Worm (Caenorhabditis elegans) whole organism, dauer: ENCODE data around the gene arle-14.

Experiments used
- unc-62 ChIP-seq: sonication (generic microtip); optimal IDR thresholded peaks from 2 replicates; lab custom pipeline; 2017; ENCODE audit warnings: missing biosample characterization, missing genetic modification reagents, missing genetic modification characterization

Gene arle-14

ce11 chrIII:5692690-5693089 is at the start of gene arle-14, which contains the start of gene abi-1:
arle-14 (plus strand) TSS chrIII:5692906.
abi-1 (minus strand) TSS chrIII:5692740.
- no peak for TF ChIP-seq unc-62 (GFP tag; lab: Kevin White, UChicago)

ce11 chrIII:5653692-5654105 is 39.0 kb upstream of the arle-14 start:
- TF ChIP-seq unc-62 (GFP tag; lab: Kevin White, UChicago), result no peak

- no peak for TF ChIP-seq unc-62 (GFP tag; lab: Kevin White, UChicago)
Observed at ce11 chrIII:5656941-5657340, 35.8 kb upstream of the arle-14 start, which contains the start of gene sdz-21. sdz-21 (minus strand) TSS chrIII:5657041.

- no peak for TF ChIP-seq unc-62 (GFP tag; lab: Kevin White, UChicago)
Observed at ce11 chrIII:5660976-5661375, 31.7 kb upstream of the arle-14 start, which contains the start of gene F54E7.6. F54E7.6 (minus strand) TSS chrIII:5661085.

ce11 chrIII:5663521-5663920 is 29.2 kb upstream of the arle-14 start:
- TF ChIP-seq unc-62 (GFP tag; lab: Kevin White, UChicago), result no peak

ce11 chrIII:5663933-5664332 is 28.8 kb upstream of the arle-14 start, which contains the start of gene par-3:
par-3 (plus strand) TSS chrIII:5664233.
- TF ChIP-seq unc-62 (GFP tag; lab: Kevin White, UChicago), result no peak

- TF ChIP-seq unc-62 (GFP tag; lab: Kevin White, UChicago), result no peak
Observed at ce11 chrIII:5665278-5665677, 27.4 kb upstream of the arle-14 start.

- TF ChIP-seq unc-62 (GFP tag; lab: Kevin White, UChicago), result no peak
Observed at ce11 chrIII:5665710-5666109, 27.0 kb upstream of the arle-14 start.

ce11 chrIII:5667952-5668489 is 24.7 kb upstream of the arle-14 start:
- TF ChIP-seq unc-62 (GFP tag; lab: Kevin White, UChicago), result no peak

- TF ChIP-seq unc-62 (GFP tag; lab: Kevin White, UChicago), result no peak
Observed at ce11 chrIII:5674196-5674595, 18.5 kb upstream of the arle-14 start.

- TF ChIP-seq unc-62 (GFP tag; lab: Kevin White, UChicago), result no peak
Observed at ce11 chrIII:5675384-5675984, 17.2 kb upstream of the arle-14 start.

- TF ChIP-seq unc-62 (GFP tag; lab: Kevin White, UChicago), result no peak
Observed at ce11 chrIII:5677790-5678189, 14.9 kb upstream of the arle-14 start, which contains the start of gene F54E7.9. F54E7.9 (minus strand) TSS chrIII:5677890.

ce11 chrIII:5678935-5679334 is 13.8 kb upstream of the arle-14 start, which contains the start of the genes ska-3 and rps-12:
ska-3 (minus strand) TSS chrIII:5679005.
rps-12 (plus strand) TSS chrIII:5679298.
- TF ChIP-seq unc-62 (GFP tag; lab: Kevin White, UChicago), result no peak

ce11 chrIII:5680141-5680540 is 12.6 kb upstream of the arle-14 start, which contains the start of gene pst-2:
pst-2 (plus strand) TSS chrIII:5680433.
- TF ChIP-seq unc-62 (GFP tag; lab: Kevin White, UChicago), result no peak

- TF ChIP-seq unc-62 (GFP tag; lab: Kevin White, UChicago), result no peak
Observed at ce11 chrIII:5683998-5684397, 8.7 kb upstream of the arle-14 start, which contains the start of gene rcan-1. rcan-1 (minus strand) TSS chrIII:5684098.

ce11 chrIII:5688246-5688645 is 4.5 kb upstream of the arle-14 start:
- TF ChIP-seq unc-62 (GFP tag; lab: Kevin White, UChicago), result no peak

ce11 chrIII:5691826-5692225 is 880 bp upstream of the arle-14 start:
- TF ChIP-seq unc-62 (GFP tag; lab: Kevin White, UChicago), result no peak
